Worm (Caenorhabditis elegans) whole organism, young adult: ENCODE measurements around the gene ZK380.2.

Experiments
- F10E7.11 ChIP-seq: sonication (generic microtip); optimal IDR thresholded peaks from 2 replicates; lab custom pipeline; 2017; ENCODE audit warnings: mild to moderate bottlenecking, missing genetic modification characterization, moderate library complexity, missing compliant biosample characterization
- F37B4.10 ChIP-seq: fragments of 200-800 bp; sonication (Bioruptor generic); IDR thresholded peaks from 2 replicates; pipeline ENCODE4 v1.3.6; 2022; ENCODE audit warnings: missing genetic modification characterization, missing compliant biosample characterization
- F52B5.7 ChIP-seq: sonication (generic microtip); optimal IDR thresholded peaks from 2 replicates; lab custom pipeline; 2016; ENCODE audit warnings: mild to moderate bottlenecking, missing genetic modification characterization, missing compliant biosample characterization
- Y53F4B.3 ChIP-seq: fragments of 200-800 bp; sonication (Bioruptor generic); IDR thresholded peaks from 2 replicates; pipeline ENCODE4 v1.3.6; 2022; ENCODE audit warnings: missing genetic modification reagents, missing genetic modification characterization, missing compliant biosample characterization
- ama-1 ChIP-seq, 3 experiments: fragments of 150-350 bp in 1 of 3; sonication (generic microtip) in 2 of 3; optimal IDR thresholded peaks; 2 replicates each; lab custom pipeline; 2014 to 2018; ENCODE audit warnings: missing biosample characterization in 2 of 3, missing genetic modification characterization in 2 of 3, missing genetic modification reagents in 2 of 3
- aptf-3 ChIP-seq: fragments of 200-800 bp; sonication (Bioruptor generic); IDR thresholded peaks from 2 replicates; pipeline ENCODE4 v1.3.6; 2022; ENCODE audit warnings: missing genetic modification characterization, missing compliant biosample characterization
- egl-44 ChIP-seq: fragments of 200-800 bp; sonication (Bioruptor generic); IDR thresholded peaks from 2 replicates; pipeline ENCODE4 v1.3.6; 2022; ENCODE audit warnings: missing genetic modification reagents, missing genetic modification characterization, missing compliant biosample characterization
- ets-4 ChIP-seq: fragments of 200-800 bp; sonication (Bioruptor generic); optimal IDR thresholded peaks from 2 replicates; lab custom pipeline; 2018; ENCODE audit warnings: mild to moderate bottlenecking, missing genetic modification characterization, missing compliant biosample characterization
- hsf-1 ChIP-seq: fragments of 200-800 bp; sonication (Bioruptor generic); IDR thresholded peaks from 2 replicates; pipeline ENCODE4 v1.3.6; 2022; ENCODE audit warnings: missing genetic modification reagents, missing genetic modification characterization, missing compliant biosample characterization
- nfya-1 ChIP-seq: sonication (generic microtip); optimal IDR thresholded peaks from 2 replicates; lab custom pipeline; 2017; ENCODE audit warnings: antibody characterized with exemption, missing compliant biosample characterization, missing genetic modification characterization, borderline replicate concordance; ENCODE audit not compliant: insufficient read depth
- unc-62 ChIP-seq: fragments of 150-350 bp; optimal IDR thresholded peaks from 2 replicates; lab custom pipeline; 2014; ENCODE audit warnings: missing biosample characterization, missing genetic modification reagents, missing genetic modification characterization
- zim-3 ChIP-seq: sonication (generic microtip); optimal IDR thresholded peaks from 2 replicates; lab custom pipeline; 2017; ENCODE audit warnings: mild to moderate bottlenecking, missing genetic modification characterization, moderate library complexity, missing compliant biosample characterization

DNA sequence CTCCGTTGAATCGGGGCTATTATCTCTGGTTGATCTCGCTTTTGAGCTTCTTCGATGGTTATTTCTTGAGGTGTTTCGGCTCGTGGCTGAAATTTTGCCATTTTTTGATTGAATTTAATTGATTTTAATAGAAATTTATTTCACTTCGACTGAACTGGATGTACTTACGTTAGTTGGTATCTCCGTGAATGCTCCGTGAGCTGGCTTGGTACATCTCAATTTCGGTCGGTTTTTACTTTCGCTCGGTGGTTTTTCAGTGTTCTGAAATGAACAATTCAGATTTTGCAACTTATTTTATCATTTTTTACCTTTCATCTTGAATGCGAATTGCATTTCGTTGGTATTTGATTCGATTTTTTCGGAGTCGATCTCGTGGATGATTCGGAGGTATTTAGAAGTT is 33.7 kb downstream of the ZK380.2 start, which contains the start of gene R09H3.2:
- TF ChIP-seq F10E7.11 (tag; lab: Kevin White, UChicago) (no peak), ama-1 (optimal IDR thresholded peaks at IDR 0.05; lab: Kevin White, UChicago) (no peak), ama-1 (GFP tag; optimal IDR thresholded peaks at IDR 0.05; lab: Kevin White, UChicago) (no peak), ets-4 (GFP tag; lab: Kevin White, UChicago) (no peak), aptf-3 (GFP tag; lab: Robert Waterston, UW) (no peak), hsf-1 (GFP tag; lab: Robert Waterston, UW) (no peak), F52B5.7 (tag; lab: Kevin White, UChicago) (no peak), Y53F4B.3 (GFP tag; lab: Robert Waterston, UW) (no peak), nfya-1 (tag; lab: Kevin White, UChicago) (no peak), F37B4.10 (no peak), zim-3 (tag; lab: Kevin White, UChicago) (no peak), egl-44 (GFP tag; lab: Robert Waterston, UW) (no peak), unc-62 (no peak)
